Worm (Caenorhabditis elegans) whole organism, late embryonic: Measurements from ENCODE around the gene ent-7.

Experiments used
- ceh-18 ChIP-seq: sonication (generic microtip); optimal IDR thresholded peaks from 2 replicates; lab custom pipeline; 2016; ENCODE audit warnings: missing genetic modification characterization, missing compliant biosample characterization
- ceh-22 ChIP-seq: sonication (generic microtip); optimal IDR thresholded peaks from 2 replicates; lab custom pipeline; 2017; ENCODE audit warnings: missing biosample characterization, missing genetic modification characterization
- che-1 ChIP-seq: sonication (generic microtip); optimal IDR thresholded peaks from 2 replicates; lab custom pipeline; 2016; ENCODE audit warnings: mild to moderate bottlenecking, missing genetic modification characterization, missing compliant biosample characterization
- dmd-4 ChIP-seq: sonication (generic microtip); optimal IDR thresholded peaks from 2 replicates; lab custom pipeline; 2016; ENCODE audit warnings: borderline replicate concordance, missing genetic modification characterization, missing compliant biosample characterization
- elt-2 ChIP-seq: sonication (generic microtip); optimal IDR thresholded peaks from 2 replicates; lab custom pipeline; 2016; ENCODE audit warnings: missing genetic modification reagents, missing genetic modification characterization, missing compliant biosample characterization
- ets-4 ChIP-seq: sonication (generic microtip); optimal IDR thresholded peaks from 2 replicates; lab custom pipeline; 2016; ENCODE audit warnings: missing genetic modification characterization, missing compliant biosample characterization
- fax-1 ChIP-seq: sonication (generic microtip); optimal IDR thresholded peaks from 2 replicates; lab custom pipeline; 2016; ENCODE audit warnings: missing genotype, missing genetic modification characterization, missing compliant biosample characterization
- nfya-1 ChIP-seq: sonication (generic microtip); optimal IDR thresholded peaks from 2 replicates; lab custom pipeline; 2017; ENCODE audit warnings: missing genetic modification characterization, mild to moderate bottlenecking, missing compliant biosample characterization, antibody characterized with exemption, moderate library complexity
- pat-9 ChIP-seq: fragments of 200-800 bp; sonication (Bioruptor generic); optimal IDR thresholded peaks from 2 replicates; lab custom pipeline; 2018; ENCODE audit warnings: mild to moderate bottlenecking, missing genetic modification characterization, moderate library complexity, missing compliant biosample characterization
- sox-4 ChIP-seq: sonication (generic microtip); optimal IDR thresholded peaks from 2 replicates; lab custom pipeline; 2017; ENCODE audit warnings: mild to moderate bottlenecking, missing genetic modification characterization, inconsistent platforms, missing compliant biosample characterization
- unc-3 ChIP-seq, 2 experiments: fragments of 200-800 bp in 1 of 2; sonication (Bioruptor generic) in 1 of 2; sonication (generic microtip) in 1 of 2; conservative IDR thresholded peaks in 1 of 2; optimal IDR thresholded peaks in 1 of 2; 2 replicates each; pipeline versions ENCODE4 v1.3.6 to Lab custom; 2016 to 2022; ENCODE audit warnings: missing compliant biosample characterization in 2 of 2, missing genetic modification characterization in 2 of 2, missing genetic modification reagents in 1 of 2

The ent-7 gene

DNA sequence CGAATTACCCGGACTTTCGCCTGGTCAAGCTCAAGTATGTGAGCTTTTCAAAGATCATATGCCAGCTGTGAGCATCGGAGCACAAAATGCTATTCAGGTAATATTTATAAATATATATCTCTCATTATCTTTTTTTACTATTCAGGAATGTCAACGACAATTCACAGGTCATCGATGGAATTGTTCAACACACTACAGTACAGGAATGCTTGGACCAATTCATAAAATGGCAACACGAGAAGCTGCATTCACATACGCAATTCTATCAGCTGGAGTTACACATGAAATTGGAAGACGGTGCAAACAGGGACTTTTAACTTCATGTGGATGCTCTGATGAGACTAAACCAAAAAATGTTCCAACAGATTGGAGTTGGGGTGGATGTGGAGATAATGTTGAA is 51.2 kb downstream of the ent-7 start:
- TF ChIP-seq che-1 (tag; lab: Kevin White, UChicago) (no peak), pat-9 (no peak), nfya-1 (no peak), unc-3 (GFP tag; conservative IDR thresholded peaks at IDR 0.05; lab: Robert Waterston, UW) (no peak), unc-3 (tag; optimal IDR thresholded peaks at IDR 0.05; lab: Kevin White, UChicago) (no peak), fax-1 (tag; lab: Kevin White, UChicago) (no peak), ceh-18 (no peak), elt-2 (tag; lab: Kevin White, UChicago) (no peak), sox-4 (no peak), ets-4 (tag; lab: Kevin White, UChicago) (no peak), dmd-4 (tag; lab: Kevin White, UChicago) (no peak), ceh-22 (tag; lab: Kevin White, UChicago) (no peak)
